Worm (Caenorhabditis elegans) whole organism, L3 larva: ENCODE results near the gene dohh-1.

ENCODE experiments used
- R02D3.7 ChIP-seq: fragments of 150-350 bp; optimal IDR thresholded peaks from 2 replicates; lab custom pipeline; 2014; ENCODE audit warnings: missing biosample characterization, missing genetic modification characterization
- elt-3 ChIP-seq, 3 experiments: fragments of 150-350 bp in 1 of 3; sonication (generic microtip) in 2 of 3; optimal IDR thresholded peaks; 2 replicates in 2 of 3; 4 replicates in 1 of 3; lab custom pipeline; 2014 to 2017; ENCODE audit warnings: missing biosample characterization in 3 of 3, missing genetic modification characterization in 3 of 3
- lin-39 ChIP-seq: fragments of 150-350 bp; optimal IDR thresholded peaks from 2 replicates; lab custom pipeline; 2018; ENCODE audit warnings: missing biosample characterization, missing genetic modification reagents, missing genetic modification characterization
- mdl-1 ChIP-seq: fragments of 150-350 bp; optimal IDR thresholded peaks from 2 replicates; lab custom pipeline; 2014; ENCODE audit warnings: missing biosample characterization, missing genetic modification characterization
- nhr-76 ChIP-seq: fragments of 150-350 bp; sonication (generic microtip); optimal IDR thresholded peaks from 5 replicates; lab custom pipeline; 2014; ENCODE audit warnings: missing biosample characterization, missing genetic modification characterization
- nhr-77 ChIP-seq: fragments of 150-350 bp; optimal IDR thresholded peaks from 2 replicates; lab custom pipeline; 2014; ENCODE audit warnings: missing biosample characterization, missing genetic modification characterization
- pha-4 ChIP-seq: fragments of 150-350 bp; optimal IDR thresholded peaks from 2 replicates; lab custom pipeline; 2014; ENCODE audit warnings: missing biosample characterization, missing genetic modification reagents, missing genetic modification characterization
- tbx-2 ChIP-seq: sonication (generic microtip); optimal IDR thresholded peaks from 2 replicates; lab custom pipeline; 2016; ENCODE audit warnings: mild to moderate bottlenecking, missing genetic modification characterization, missing compliant biosample characterization
- zag-1 ChIP-seq: fragments of 150-350 bp; optimal IDR thresholded peaks from 2 replicates; lab custom pipeline; 2014; ENCODE audit warnings: missing biosample characterization, missing genetic modification characterization
- ztf-4 ChIP-seq: fragments of 150-350 bp; optimal IDR thresholded peaks from 2 replicates; lab custom pipeline; 2014; ENCODE audit warnings: missing biosample characterization, missing genetic modification characterization

- TF ChIP-seq ztf-4 (tag; lab: Kevin White, UChicago), result no peak
- TF ChIP-seq lin-39, result no peak
- no peak for TF ChIP-seq nhr-77 (tag; lab: Kevin White, UChicago)
- TF ChIP-seq pha-4 (tag; lab: Kevin White, UChicago), result no peak
- no peak for TF ChIP-seq zag-1 (tag; lab: Kevin White, UChicago)
- no peak for TF ChIP-seq tbx-2
- no peak for TF ChIP-seq elt-3 (tag; optimal IDR thresholded peaks at IDR 0.05; lab: Kevin White, UChicago)
- TF ChIP-seq R02D3.7, result no peak
- TF ChIP-seq nhr-76 (tag; lab: Kevin White, UChicago), result no peak
- no peak for TF ChIP-seq mdl-1 (tag; lab: Kevin White, UChicago)
Observed at ce11 chrII:10598039-10598438, 18.3 kb downstream of the dohh-1 start, which contains the start of gene C14A4.8.
